Fruit fly (Drosophila melanogaster) whole organism, embryonic: ENCODE results near the gene CG5861.

Source experiments
- Ada2b ChIP-seq: fragments of 200-800 bp; sonication (Bioruptor generic); IDR thresholded peaks from 2 replicates; pipeline ENCODE4 v1.3.6; 2022; ENCODE audit warnings: missing biosample characterization, missing genetic modification characterization
- Bdp1 ChIP-seq: fragments of 200-800 bp; sonication (Bioruptor generic); optimal IDR thresholded peaks from 3 replicates; lab custom pipeline; 2016; ENCODE audit warnings: missing biosample characterization, missing genetic modification characterization
- CG10979 ChIP-seq: fragments of 200-800 bp; sonication (Bioruptor generic); optimal IDR thresholded peaks from 2 replicates; lab custom pipeline; 2018; ENCODE audit warnings: missing biosample characterization, mild to moderate bottlenecking, missing genetic modification characterization, moderate library complexity
- CG11723 ChIP-seq: fragments of 200-800 bp; sonication (Bioruptor generic); optimal IDR thresholded peaks from 2 replicates; lab custom pipeline; 2017; ENCODE audit warnings: missing biosample characterization, mild to moderate bottlenecking, missing genetic modification characterization
- CG1529 ChIP-seq: fragments of 200-800 bp; sonication (Bioruptor generic); optimal IDR thresholded peaks from 3 replicates; lab custom pipeline; 2018; ENCODE audit warnings: missing biosample characterization, missing genetic modification characterization
- CG16813 ChIP-seq: fragments of 200-800 bp; sonication (Bioruptor generic); IDR thresholded peaks from 3 replicates; pipeline ENCODE4 v1.3.6; 2022; ENCODE audit warnings: missing biosample characterization, missing genetic modification characterization; ENCODE audit not compliant: partially characterized antibody
- CG17328 ChIP-seq: fragments of 200-800 bp; sonication (Bioruptor generic); IDR thresholded peaks from 2 replicates; pipeline ENCODE4 v1.3.6; 2022; ENCODE audit warnings: missing biosample characterization, missing genetic modification characterization
- CG17361 ChIP-seq: fragments of 200-800 bp; sonication (Bioruptor generic); IDR thresholded peaks from 3 replicates; pipeline ENCODE4 v1.3.6; 2022; ENCODE audit warnings: missing biosample characterization, missing genetic modification characterization
- CG17568 ChIP-seq: fragments of 200-800 bp; sonication (Bioruptor generic); optimal IDR thresholded peaks from 2 replicates; lab custom pipeline; 2018; ENCODE audit warnings: missing biosample characterization, mild to moderate bottlenecking, missing genetic modification characterization, moderate library complexity
- CG30020 ChIP-seq: fragments of 200-800 bp; optimal IDR thresholded peaks from 2 replicates; lab custom pipeline; 2019; ENCODE audit warnings: missing biosample characterization, mild to moderate bottlenecking, missing genetic modification characterization, moderate library complexity
- CG33213 ChIP-seq: fragments of 200-800 bp; sonication (Bioruptor generic); optimal IDR thresholded peaks from 3 replicates; lab custom pipeline; 2016; ENCODE audit warnings: missing biosample characterization, missing genetic modification characterization
- CG34422 ChIP-seq: fragments of 200-800 bp; sonication (Bioruptor generic); IDR thresholded peaks from 3 replicates; pipeline ENCODE4 v1.3.6; 2022; ENCODE audit warnings: missing biosample characterization, missing genetic modification characterization
- CG4404 ChIP-seq: fragments of 200-800 bp; sonication (Bioruptor generic); IDR thresholded peaks from 2 replicates; pipeline ENCODE4 v1.3.6; 2022; ENCODE audit warnings: missing biosample characterization, missing genetic modification characterization
- CG5953 ChIP-seq: fragments of 200-800 bp; sonication (Bioruptor generic); IDR thresholded peaks from 2 replicates; pipeline ENCODE4 v1.3.6; 2022; ENCODE audit warnings: missing biosample characterization, missing genetic modification characterization
- CG6683 ChIP-seq: fragments of 200-800 bp; sonication (Bioruptor generic); optimal IDR thresholded peaks from 2 replicates; lab custom pipeline; 2017; ENCODE audit warnings: missing biosample characterization, mild to moderate bottlenecking, missing genetic modification characterization, missing genetic modification reagents
- CG7372 ChIP-seq: fragments of 200-800 bp; sonication (Bioruptor generic); IDR thresholded peaks from 2 replicates; pipeline ENCODE4 v1.3.6; 2022; ENCODE audit warnings: missing biosample characterization, missing genetic modification characterization
- CG8478 ChIP-seq: fragments of >200 bp; optimal IDR thresholded peaks from 2 replicates; lab custom pipeline; 2018
- CkIIα-i1 ChIP-seq: fragments of 200-800 bp; sonication (Bioruptor generic); IDR thresholded peaks from 2 replicates; pipeline ENCODE4 v1.3.6; 2022; ENCODE audit warnings: missing biosample characterization, missing genetic modification characterization
- Dbx ChIP-seq: fragments of 200-800 bp; sonication (Bioruptor generic); IDR thresholded peaks from 3 replicates; pipeline ENCODE4 v1.3.6; 2022; ENCODE audit warnings: missing biosample characterization, missing genetic modification characterization
- E2f2 ChIP-seq: fragments of 200-800 bp; sonication (Bioruptor generic); IDR thresholded peaks from 2 replicates; pipeline ENCODE4 v1.3.6; 2022; ENCODE audit warnings: missing biosample characterization, missing genetic modification characterization
- Fer3 ChIP-seq: fragments of 200-800 bp; sonication (Bioruptor generic); optimal IDR thresholded peaks from 2 replicates; lab custom pipeline; 2018; ENCODE audit warnings: missing biosample characterization, mild to moderate bottlenecking, missing genetic modification characterization, moderate library complexity
- Hr3 ChIP-seq: fragments of 200-800 bp; sonication (Bioruptor generic); optimal IDR thresholded peaks from 3 replicates; lab custom pipeline; 2016; ENCODE audit warnings: missing biosample characterization, missing genetic modification characterization
- Hsf ChIP-seq: fragments of 200-800 bp; sonication (Bioruptor generic); optimal IDR thresholded peaks from 3 replicates; lab custom pipeline; 2016; ENCODE audit warnings: missing biosample characterization, missing genetic modification characterization
- Optix ChIP-seq: fragments of 200-800 bp; sonication (Bioruptor generic); IDR thresholded peaks from 3 replicates; pipeline ENCODE4 v1.3.6; 2022; ENCODE audit warnings: missing biosample characterization, missing genetic modification characterization
- PHDP ChIP-seq: fragments of 200-800 bp; sonication (Bioruptor generic); optimal IDR thresholded peaks from 3 replicates; lab custom pipeline; 2018; ENCODE audit warnings: missing biosample characterization, mild to moderate bottlenecking, missing genetic modification characterization, moderate library complexity
- Rx ChIP-seq: fragments of 200-800 bp; sonication (Bioruptor generic); IDR thresholded peaks from 2 replicates; pipeline ENCODE4 v1.3.6; 2022; ENCODE audit warnings: missing biosample characterization, missing genetic modification characterization
- Six4 ChIP-seq: fragments of 200-800 bp; sonication (Bioruptor generic); optimal IDR thresholded peaks from 2 replicates; lab custom pipeline; 2016; ENCODE audit warnings: missing biosample characterization, missing genetic modification characterization
- Xrp1 ChIP-seq: fragments of 200-800 bp; sonication (Bioruptor generic); IDR thresholded peaks from 2 replicates; pipeline ENCODE4 v1.3.6; 2022; ENCODE audit warnings: missing biosample characterization, missing genetic modification characterization
- aop ChIP-seq: fragments of 200-800 bp; sonication (Bioruptor generic); IDR thresholded peaks from 2 replicates; pipeline ENCODE4 v1.3.6; 2022; ENCODE audit warnings: missing biosample characterization, missing genetic modification characterization
- chinmo ChIP-seq: fragments of 200-800 bp; sonication (Bioruptor generic); IDR thresholded peaks from 4 replicates; pipeline ENCODE4 v1.3.6; 2022; ENCODE audit warnings: missing biosample characterization, missing genetic modification characterization; ENCODE audit not compliant: partially characterized antibody
- ci ChIP-seq: fragments of 200-800 bp; sonication (Bioruptor generic); IDR thresholded peaks from 3 replicates; pipeline ENCODE4 v1.3.6; 2022; ENCODE audit warnings: missing biosample characterization, missing genetic modification characterization
- crol ChIP-seq: fragments of 200-800 bp; sonication (Bioruptor generic); IDR thresholded peaks from 2 replicates; pipeline ENCODE4 v1.3.6; 2022; ENCODE audit warnings: missing biosample characterization, missing genetic modification characterization
- danr ChIP-seq: fragments of 200-800 bp; sonication (Bioruptor generic); IDR thresholded peaks from 2 replicates; pipeline ENCODE4 v1.3.6; 2022; ENCODE audit warnings: missing biosample characterization, missing genetic modification characterization
- esg ChIP-seq: fragments of 200-800 bp; sonication (Bioruptor generic); conservative IDR thresholded peaks from 2 replicates; pipeline ENCODE4 v1.3.6; 2022; ENCODE audit warnings: missing biosample characterization, missing genetic modification characterization
- fru ChIP-seq: fragments of >200 bp; optimal IDR thresholded peaks from 2 replicates; lab custom pipeline; 2017
- ftz-f1 ChIP-seq: fragments of 200-800 bp; sonication (Bioruptor generic); optimal IDR thresholded peaks from 2 replicates; lab custom pipeline; 2016; ENCODE audit warnings: missing biosample characterization, missing genetic modification characterization
- gcm ChIP-seq: fragments of 200-800 bp; sonication (Bioruptor generic); optimal IDR thresholded peaks from 2 replicates; lab custom pipeline; 2019; ENCODE audit warnings: missing biosample characterization, mild to moderate bottlenecking, missing genetic modification characterization, moderate library complexity
- gfzf ChIP-seq: fragments of 200-800 bp; sonication (Bioruptor generic); optimal IDR thresholded peaks from 2 replicates; lab custom pipeline; 2016; ENCODE audit warnings: missing biosample characterization, mild to moderate bottlenecking, missing genetic modification characterization, moderate library complexity
- hkb ChIP-seq, 2 experiments: fragments of 200-800 bp in 1 of 2; fragments of >200 bp in 1 of 2; sonication (Bioruptor generic) in 1 of 2; IDR thresholded peaks in 1 of 2; optimal IDR thresholded peaks in 1 of 2; 2 replicates each; pipeline versions ENCODE4 v1.3.6 to Lab custom; 2017 to 2022; ENCODE audit warnings: missing biosample characterization in 1 of 2, missing genetic modification characterization in 1 of 2
- inv ChIP-seq: fragments of 200-800 bp; sonication (Bioruptor generic); IDR thresholded peaks from 2 replicates; pipeline ENCODE4 v1.3.6; 2022; ENCODE audit warnings: missing biosample characterization, missing genetic modification characterization; ENCODE audit not compliant: partially characterized antibody
- kah ChIP-seq: fragments of 200-800 bp; sonication (Bioruptor generic); optimal IDR thresholded peaks from 2 replicates; lab custom pipeline; 2018; ENCODE audit warnings: missing biosample characterization, mild to moderate bottlenecking, missing genetic modification characterization
- knrl ChIP-seq: fragments of 200-800 bp; sonication (Bioruptor generic); IDR thresholded peaks from 3 replicates; pipeline ENCODE4 v1.3.6; 2022; ENCODE audit warnings: missing biosample characterization, missing genetic modification characterization; ENCODE audit not compliant: partially characterized antibody
- maf-S ChIP-seq: fragments of 200-800 bp; sonication (Bioruptor generic); optimal IDR thresholded peaks from 2 replicates; lab custom pipeline; 2016; ENCODE audit warnings: missing biosample characterization, missing genetic modification characterization
- pum ChIP-seq: fragments of 200-800 bp; sonication (Bioruptor generic); optimal IDR thresholded peaks from 2 replicates; lab custom pipeline; 2016; ENCODE audit warnings: missing biosample characterization, missing genetic modification characterization
- shn ChIP-seq: fragments of 200-800 bp; sonication (Bioruptor generic); optimal IDR thresholded peaks from 3 replicates; lab custom pipeline; 2016; ENCODE audit warnings: missing biosample characterization, missing genetic modification characterization
- slou ChIP-seq: fragments of 200-800 bp; sonication (Bioruptor generic); optimal IDR thresholded peaks from 3 replicates; lab custom pipeline; 2016; ENCODE audit warnings: missing biosample characterization, missing genetic modification characterization
- so ChIP-seq: fragments of 200-800 bp; sonication (Bioruptor generic); IDR thresholded peaks from 3 replicates; pipeline ENCODE4 v1.3.6; 2022; ENCODE audit warnings: missing biosample characterization, missing genetic modification characterization
- stc ChIP-seq: fragments of 200-800 bp; sonication (Bioruptor generic); IDR thresholded peaks from 2 replicates; pipeline ENCODE4 v1.3.6; 2022; ENCODE audit warnings: missing biosample characterization, missing genetic modification characterization
- tio ChIP-seq: fragments of 200-800 bp; sonication (Bioruptor generic); optimal IDR thresholded peaks from 2 replicates; lab custom pipeline; 2017; ENCODE audit warnings: missing biosample characterization, missing genetic modification characterization, inconsistent platforms
- zfh1 ChIP-seq: fragments of 200-800 bp; sonication (Bioruptor generic); IDR thresholded peaks from 3 replicates; pipeline ENCODE4 v1.3.6; 2022; ENCODE audit warnings: missing biosample characterization, missing genetic modification characterization

CG5861 gene

dm6 chr2L:16350742-16351568, 43.9 kb upstream of the CG5861 start (continued):
- TF ChIP-seq Six4 (GFP tag; lab: Kevin White, UChicago) (peak; percentile 98), fru (lab: Kevin White, UChicago) (no peak), CG34422 (GFP tag; lab: Robert Waterston, UW) (peak; percentile 99), CG17361 (GFP tag; lab: Robert Waterston, UW) (peak; percentile 97), chinmo (GFP tag; lab: Robert Waterston, UW) (0 out of 4 replicates have a peak, but pooled peaks have one; percentile 46), CG7372 (GFP tag; lab: Robert Waterston, UW) (peak; percentile 99), so (GFP tag; lab: Robert Waterston, UW) (peak; percentile 99), CG33213 (GFP tag; lab: Kevin White, UChicago) (peak; percentile 97), Ada2b (GFP tag; lab: Robert Waterston, UW) (peak; percentile 99), E2f2 (GFP tag; lab: Robert Waterston, UW) (peak; percentile 91), danr (peak; percentile 98), Xrp1 (GFP tag; lab: Robert Waterston, UW) (peak; percentile 99), knrl (GFP tag; lab: Robert Waterston, UW) (no peak), stc (GFP tag; lab: Robert Waterston, UW) (peak; percentile 99), esg (peak; percentile 99), Hsf (peak; percentile 99), CG1529 (peak; percentile 99), Dbx (GFP tag; lab: Robert Waterston, UW) (peak; percentile 99), CG16813 (GFP tag; lab: Robert Waterston, UW) (no peak), Rx (GFP tag; lab: Robert Waterston, UW) (peak; percentile 98), PHDP (tag; lab: Kevin White, UChicago) (peak; percentile 99), hkb (optimal IDR thresholded peaks at IDR 0.05; lab: Kevin White, UChicago) (no peak), hkb (GFP tag; IDR thresholded peaks at IDR 0.05; lab: Robert Waterston, UW) (peak; percentile 100), kah (peak; percentile 97), pum (GFP tag; lab: Kevin White, UChicago) (peak; percentile 98), CG8478 (lab: Kevin White, UChicago) (no peak), gcm (peak; percentile 99), tio (peak; percentile 99), Hr3 (GFP tag; lab: Kevin White, UChicago) (peak; percentile 98), zfh1 (GFP tag; lab: Robert Waterston, UW) (peak; percentile 99), CG5953 (peak; percentile 99), CkIIα-i1 (GFP tag; lab: Robert Waterston, UW) (peak; percentile 93), CG6683 (peak; percentile 98), shn (GFP tag; lab: Kevin White, UChicago) (peak; percentile 88), Fer3 (tag; lab: Kevin White, UChicago) (peak; percentile 99), aop (peak; percentile 95), CG4404 (GFP tag; lab: Robert Waterston, UW) (peak; percentile 96), slou (GFP tag; lab: Kevin White, UChicago) (peak; percentile 97), crol (GFP tag; lab: Robert Waterston, UW) (peak; percentile 87), inv (GFP tag; lab: Robert Waterston, UW) (no peak), gfzf (GFP tag; lab: Kevin White, UChicago) (peak; percentile 20), Optix (GFP tag; lab: Robert Waterston, UW) (peak; percentile 96), CG30020 (tag; lab: Kevin White, UChicago) (peak; percentile 89), CG17328 (GFP tag; lab: Robert Waterston, UW) (peak; percentile 99), Bdp1 (GFP tag; lab: Kevin White, UChicago) (peak; percentile 91), CG17568 (GFP tag; lab: Kevin White, UChicago) (peak; percentile 99), CG11723 (GFP tag; lab: Kevin White, UChicago) (peak; percentile 98), maf-S (GFP tag; lab: Kevin White, UChicago) (peak; percentile 96), CG10979 (peak; percentile 99), ftz-f1 (GFP tag; lab: Kevin White, UChicago) (peak; percentile 90), ci (peak; percentile 100)
